Worm (Caenorhabditis elegans): Measurements from ENCODE around the gene F15E6.5.
A peak's percentile ranks its signal among the peaks of the same experiment; 100 is the strongest.

Gene F15E6.5

DNA sequence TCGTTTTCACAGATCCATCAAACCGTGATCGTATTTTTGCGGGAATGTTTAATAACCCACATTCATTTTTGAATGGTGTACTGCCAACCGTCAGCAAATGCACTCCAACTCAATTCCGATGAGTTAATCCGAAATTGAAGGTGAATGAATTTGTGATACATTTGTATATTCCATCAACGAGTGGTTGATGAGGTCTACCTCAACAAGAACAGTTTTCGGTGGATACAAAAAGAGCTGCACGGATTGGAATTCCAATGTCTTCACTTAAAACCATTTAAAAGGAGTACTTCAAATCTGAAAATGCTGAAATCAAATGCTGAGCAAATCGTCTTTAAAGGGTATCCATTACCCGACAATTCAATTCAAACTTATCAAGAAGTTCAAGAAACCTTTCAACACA is at the start of gene F15E6.5:
F15E6.5 (plus strand) TSS at position 301 of the 400 bp plus-strand sequence.
- TF ChIP-seq egl-27 (tag; optimal IDR thresholded peaks at IDR 0.05): no peak

DNA sequence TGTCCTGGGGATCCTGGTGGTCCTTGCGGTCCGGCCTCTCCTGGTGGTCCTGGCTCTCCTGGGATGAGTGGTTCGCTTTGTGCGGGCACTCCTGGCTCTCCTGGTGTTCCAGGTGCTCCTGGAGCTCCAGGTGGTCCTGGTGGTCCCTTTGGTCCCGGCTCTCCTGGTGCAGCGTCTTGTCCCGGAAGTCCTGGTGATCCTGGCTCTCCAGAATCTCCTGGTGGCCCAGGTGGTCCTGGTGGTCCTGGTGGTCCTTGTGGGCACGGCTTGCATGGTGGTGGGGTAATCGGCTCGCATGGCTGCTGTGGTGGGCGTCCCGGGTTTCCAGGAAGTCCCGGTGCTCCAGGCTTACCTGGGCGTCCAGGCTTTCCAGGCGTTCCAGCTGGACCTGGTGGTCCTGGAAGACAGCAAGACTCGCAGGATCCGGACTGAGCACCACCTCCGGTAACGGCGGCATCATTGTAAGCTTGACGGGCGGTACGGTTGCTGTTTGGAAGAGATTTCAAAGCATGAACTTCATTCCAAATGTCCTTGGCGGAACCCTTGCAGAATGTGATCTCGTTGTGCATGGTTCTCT is 45.4 kb upstream of the F15E6.5 start:
- TF ChIP-seq unc-55 (GFP tag; optimal IDR thresholded peaks at IDR 0.05) (no peak), C34F6.9 (tag; optimal IDR thresholded peaks at IDR 0.05) (no peak), lin-39 (tag; optimal IDR thresholded peaks at IDR 0.05) (no peak), F13H6.1 (tag; optimal IDR thresholded peaks at IDR 0.05) (no peak), nhr-77 (tag; optimal IDR thresholded peaks at IDR 0.05) (no peak), unc-62 (GFP tag; optimal IDR thresholded peaks at IDR 0.05) (no peak), nhr-6 (tag; optimal IDR thresholded peaks at IDR 0.05) (no peak), nhr-23 (tag; optimal IDR thresholded peaks at IDR 0.05) (no peak), lin-11 (tag; optimal IDR thresholded peaks at IDR 0.05) (no peak), lsy-2 (tag; optimal IDR thresholded peaks at IDR 0.05) (no peak), nhr-129 (tag; optimal IDR thresholded peaks at IDR 0.05) (no peak), zag-1 (tag; optimal IDR thresholded peaks at IDR 0.05) (no peak), egl-27 (tag; optimal IDR thresholded peaks at IDR 0.05) (no peak), blmp-1 (tag; optimal IDR thresholded peaks at IDR 0.05; ENCODE audit: insufficient read depth) (no peak), alr-1 (tag; optimal IDR thresholded peaks at IDR 0.05) (no peak), nhr-25 (tag; optimal IDR thresholded peaks at IDR 0.05) (no peak), ztf-4 (tag; optimal IDR thresholded peaks at IDR 0.05) (no peak), ama-1 (optimal IDR thresholded peaks at IDR 0.05) (no peak)

DNA sequence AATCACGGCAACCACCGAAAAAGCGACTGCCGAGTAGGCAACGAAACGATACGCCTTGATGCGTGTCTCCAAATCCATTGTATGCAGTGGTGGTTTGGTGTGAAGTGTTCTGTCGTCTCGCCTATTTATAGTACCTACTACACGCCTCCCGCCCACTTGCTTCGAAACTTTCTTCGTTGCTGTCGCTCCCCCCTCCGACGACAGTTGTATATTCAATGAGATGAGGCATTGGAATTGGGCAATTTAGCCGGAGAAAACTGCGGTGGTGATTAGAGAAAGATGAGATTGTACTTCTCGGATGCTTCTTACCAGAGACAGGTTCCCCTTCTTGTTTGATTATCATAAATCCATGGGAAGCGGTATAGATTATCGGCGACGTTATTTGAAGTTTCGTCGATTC is 44.9 kb upstream of the F15E6.5 start, which contains the start of gene col-34:
col-34 (minus strand) TSS at position 101 of the 400 bp plus-strand sequence.
- TF ChIP-seq lsy-2 (tag; optimal IDR thresholded peaks at IDR 0.05) (no peak), sem-4 (tag; optimal IDR thresholded peaks at IDR 0.05) (no peak), lin-11 (tag; optimal IDR thresholded peaks at IDR 0.05) (no peak), C34F6.9 (tag; optimal IDR thresholded peaks at IDR 0.05) (no peak), ceh-82 (tag; optimal IDR thresholded peaks at IDR 0.05) (no peak), ama-1 (optimal IDR thresholded peaks at IDR 0.05) (no peak), mbf-1 (tag; optimal IDR thresholded peaks at IDR 0.05) (no peak), unc-39 (tag; optimal IDR thresholded peaks at IDR 0.05) (no peak), fos-1 (tag; optimal IDR thresholded peaks at IDR 0.05) (no peak), ztf-4 (tag; optimal IDR thresholded peaks at IDR 0.05) (no peak), dmd-4 (tag; optimal IDR thresholded peaks at IDR 0.05) (no peak), nhr-6 (tag; optimal IDR thresholded peaks at IDR 0.05) (no peak), nhr-237 (tag; optimal IDR thresholded peaks at IDR 0.05) (no peak), egl-27 (tag; optimal IDR thresholded peaks at IDR 0.05) (no peak), nhr-12 (tag; optimal IDR thresholded peaks at IDR 0.05) (no peak), lin-13 (GFP tag; optimal IDR thresholded peaks at IDR 0.05) (no peak), aly-2 (tag; optimal IDR thresholded peaks at IDR 0.05) (no peak), mdl-1 (tag; optimal IDR thresholded peaks at IDR 0.05) (no peak), Y55F3AM.14 (GFP tag; optimal IDR thresholded peaks at IDR 0.05) (no peak)

DNA sequence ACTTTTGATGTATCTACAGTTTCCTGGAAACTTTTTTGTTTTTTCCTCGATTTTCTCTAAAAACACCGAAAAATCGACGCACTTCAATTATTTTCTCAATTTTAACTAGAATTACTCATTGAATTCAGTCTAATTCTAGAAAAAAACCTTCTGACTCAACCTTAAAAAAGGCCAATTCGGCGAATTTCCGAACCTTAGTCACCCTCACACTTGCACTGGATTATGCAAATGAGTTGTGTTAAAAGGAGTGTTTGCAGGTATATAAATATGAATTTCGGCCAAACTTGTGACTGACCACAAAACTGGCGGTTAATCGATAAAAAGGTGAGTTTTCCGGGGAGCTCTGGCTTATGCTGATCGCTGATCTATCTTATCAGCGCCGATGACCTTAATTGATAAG is 42.9 kb upstream of the F15E6.5 start, which contains the start of gene ttr-20:
ttr-20 (plus strand) TSS at position 301 of the 400 bp plus-strand sequence.
- TF ChIP-seq aly-2 (tag; optimal IDR thresholded peaks at IDR 0.05) (no peak), gmeb-1 (tag; optimal IDR thresholded peaks at IDR 0.05) (no peak), skn-1 (tag; optimal IDR thresholded peaks at IDR 0.05) (no peak), nhr-237 (tag; optimal IDR thresholded peaks at IDR 0.05) (no peak), nhr-10 (tag; optimal IDR thresholded peaks at IDR 0.05) (no peak), lsy-2 (tag; optimal IDR thresholded peaks at IDR 0.05) (no peak), fos-1 (tag; optimal IDR thresholded peaks at IDR 0.05) (no peak), lin-13 (GFP tag; optimal IDR thresholded peaks at IDR 0.05) (no peak), ztf-11 (tag; optimal IDR thresholded peaks at IDR 0.05) (no peak), mbf-1 (tag; optimal IDR thresholded peaks at IDR 0.05) (no peak), sma-3 (GFP tag; optimal IDR thresholded peaks at IDR 0.05) (no peak), zag-1 (tag; optimal IDR thresholded peaks at IDR 0.05) (no peak), Y55F3AM.14 (GFP tag; optimal IDR thresholded peaks at IDR 0.05) (no peak)

DNA sequence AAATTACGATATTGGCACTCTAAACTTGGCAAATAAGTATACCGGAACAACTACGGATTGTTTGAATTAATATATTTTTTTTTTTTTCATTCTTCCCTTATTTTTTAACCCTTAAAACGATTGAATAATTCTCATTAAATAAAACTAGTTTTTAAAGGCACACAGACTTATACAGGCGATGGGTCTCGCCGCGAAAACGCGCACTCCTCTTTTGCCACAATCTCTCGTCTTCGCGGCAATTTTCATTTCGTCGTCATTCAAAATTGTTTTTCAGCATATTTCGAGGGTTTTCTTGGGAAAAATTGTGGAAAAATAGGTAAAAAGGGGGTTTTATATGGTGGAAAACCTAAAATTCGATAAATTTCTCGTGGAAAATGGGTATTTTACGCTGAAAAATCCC is 42.0 kb upstream of the F15E6.5 start:
- TF ChIP-seq lsy-2 (tag; optimal IDR thresholded peaks at IDR 0.05): peak; percentile 39 to 85
- peak; percentile 42 for TF ChIP-seq snpc-4 (tag; optimal IDR thresholded peaks at IDR 0.05)
- TF ChIP-seq C34F6.9 (tag; optimal IDR thresholded peaks at IDR 0.05): peak; percentile 51
- TF ChIP-seq ZK546.5 (tag; optimal IDR thresholded peaks at IDR 0.05): no peak
- no peak for TF ChIP-seq skn-1 (tag; optimal IDR thresholded peaks at IDR 0.05)
- TF ChIP-seq mbf-1 (tag; optimal IDR thresholded peaks at IDR 0.05): no peak
- TF ChIP-seq nhr-23 (tag; optimal IDR thresholded peaks at IDR 0.05): no peak
- TF ChIP-seq gmeb-1 (tag; optimal IDR thresholded peaks at IDR 0.05): peak; percentile 65
- TF ChIP-seq mdl-1 (tag; optimal IDR thresholded peaks at IDR 0.05): no peak
- no peak for TF ChIP-seq lin-39 (tag; optimal IDR thresholded peaks at IDR 0.05)
- no peak for TF ChIP-seq aly-2 (tag; optimal IDR thresholded peaks at IDR 0.05)
- TF ChIP-seq nhr-129 (tag; optimal IDR thresholded peaks at IDR 0.05): no peak
- TF ChIP-seq ztf-1 (GFP tag; conservative IDR thresholded peaks at IDR 0.05): no peak
- no peak for TF ChIP-seq dmd-4 (tag; optimal IDR thresholded peaks at IDR 0.05)
- no peak for TF ChIP-seq ama-1 (optimal IDR thresholded peaks at IDR 0.05)
- no peak for TF ChIP-seq elt-1 (tag; optimal IDR thresholded peaks at IDR 0.05)
- peak; percentile 20 for TF ChIP-seq sma-3 (GFP tag; optimal IDR thresholded peaks at IDR 0.05)
- no peak for TF ChIP-seq peb-1 (tag; optimal IDR thresholded peaks at IDR 0.05)
- peak; percentile 66 for TF ChIP-seq sma-9 (GFP tag; optimal IDR thresholded peaks at IDR 0.05)
- TF ChIP-seq sma-9 (tag; optimal IDR thresholded peaks at IDR 0.05): no peak
- peak; percentile 35 for TF ChIP-seq lin-13 (GFP tag; optimal IDR thresholded peaks at IDR 0.05)
- no peak for TF ChIP-seq alr-1 (tag; optimal IDR thresholded peaks at IDR 0.05)
- TF ChIP-seq sem-4 (tag; optimal IDR thresholded peaks at IDR 0.05): no peak
- no peak for TF ChIP-seq ceh-82 (tag; optimal IDR thresholded peaks at IDR 0.05)
- no peak for TF ChIP-seq mab-5 (tag; optimal IDR thresholded peaks at IDR 0.05)
